Worm (Caenorhabditis elegans) whole organism, late embryonic: ENCODE measurements around the gene htrl-1.

Experiments
- T23F11.4 ChIP-seq: fragments of 200-800 bp; sonication (Bioruptor generic); optimal IDR thresholded peaks from 2 replicates; lab custom pipeline; 2018; ENCODE audit warnings: mild to moderate bottlenecking, missing genetic modification characterization, missing compliant biosample characterization
- ama-1 ChIP-seq: fragments of 150-350 bp; optimal IDR thresholded peaks from 2 replicates; lab custom pipeline; 2014
- dve-1 ChIP-seq: sonication (generic microtip); optimal IDR thresholded peaks from 2 replicates; lab custom pipeline; 2017; ENCODE audit warnings: antibody characterized with exemption, mild to moderate bottlenecking, missing genetic modification characterization, missing compliant biosample characterization
- nhr-11 ChIP-seq: fragments of 150-350 bp; optimal IDR thresholded peaks from 2 replicates; lab custom pipeline; 2014; ENCODE audit warnings: missing biosample characterization, missing genetic modification characterization
- nhr-232 ChIP-seq: sonication (generic microtip); optimal IDR thresholded peaks from 2 replicates; lab custom pipeline; 2016; ENCODE audit warnings: missing genetic modification characterization, missing compliant biosample characterization
- pha-4 ChIP-seq: fragments of 150-350 bp; optimal IDR thresholded peaks from 2 replicates; lab custom pipeline; 2018; ENCODE audit warnings: missing biosample characterization, missing genetic modification reagents, missing genetic modification characterization

DNA sequence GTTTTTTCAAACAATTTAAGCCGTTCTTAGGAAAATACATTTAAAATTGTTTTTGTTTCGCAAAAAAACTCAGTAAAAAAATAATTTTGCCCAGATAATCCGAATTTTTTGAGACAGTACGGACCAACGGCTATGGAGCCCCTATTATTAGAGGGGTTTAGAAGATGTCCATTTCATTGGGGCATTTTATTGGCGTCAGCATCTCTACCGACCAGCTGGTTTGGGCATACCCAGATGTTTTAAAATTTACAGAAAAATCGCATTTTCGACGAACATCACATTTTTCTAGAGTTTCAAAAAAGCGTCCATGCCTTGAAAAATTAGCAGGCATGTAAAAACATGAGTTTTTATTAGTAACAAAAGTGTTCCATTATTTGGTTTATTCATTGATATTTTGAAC lies 45.1 kb upstream of the htrl-1 start:
- no peak for TF ChIP-seq nhr-11 (tag; lab: Kevin White, UChicago)
- TF ChIP-seq ama-1 (lab: Kevin White, UChicago): no peak
- TF ChIP-seq pha-4 (tag; lab: Kevin White, UChicago): no peak
- TF ChIP-seq nhr-232 (tag; lab: Kevin White, UChicago): no peak
- TF ChIP-seq dve-1 (tag; lab: Kevin White, UChicago): no peak
- TF ChIP-seq T23F11.4 (GFP tag; lab: Kevin White, UChicago): no peak
